Fruit fly (Drosophila melanogaster) whole organism, embryonic: ENCODE results near the gene Atg12.

Source experiments
- Bdp1 ChIP-seq: fragments of 200-800 bp; sonication (Bioruptor generic); optimal IDR thresholded peaks from 3 replicates; lab custom pipeline; 2016; ENCODE audit warnings: missing biosample characterization, missing genetic modification characterization
- Bgb ChIP-seq: fragments of 200-800 bp; sonication (Bioruptor generic); IDR thresholded peaks from 2 replicates; pipeline ENCODE4 v1.3.6; 2022; ENCODE audit warnings: missing biosample characterization, missing genetic modification characterization; ENCODE audit not compliant: partially characterized antibody
- CG10147 ChIP-seq: fragments of 200-800 bp; sonication (Bioruptor generic); optimal IDR thresholded peaks from 2 replicates; lab custom pipeline; 2019; ENCODE audit warnings: missing biosample characterization, mild to moderate bottlenecking, missing genetic modification characterization, moderate library complexity
- CG12071 ChIP-seq: fragments of 200-800 bp; sonication (Bioruptor generic); optimal IDR thresholded peaks from 3 replicates; lab custom pipeline; 2018; ENCODE audit warnings: missing biosample characterization, mild to moderate bottlenecking, missing genetic modification characterization
- CG12219 ChIP-seq: fragments of 200-800 bp; sonication (Bioruptor generic); optimal IDR thresholded peaks from 3 replicates; lab custom pipeline; 2018; ENCODE audit warnings: missing biosample characterization, mild to moderate bottlenecking, missing genetic modification characterization
- CG12769 ChIP-seq: fragments of 200-800 bp; sonication (Bioruptor generic); optimal IDR thresholded peaks from 2 replicates; lab custom pipeline; 2019; ENCODE audit warnings: missing biosample characterization, mild to moderate bottlenecking, missing genetic modification characterization, moderate library complexity
- CG13287 ChIP-seq: fragments of 200-800 bp; sonication (Bioruptor generic); IDR thresholded peaks from 2 replicates; pipeline ENCODE4 v1.3.6; 2022; ENCODE audit warnings: missing biosample characterization, missing genetic modification characterization; ENCODE audit not compliant: partially characterized antibody
- CG13296 ChIP-seq: fragments of 200-800 bp; sonication (Bioruptor generic); optimal IDR thresholded peaks from 3 replicates; lab custom pipeline; 2018; ENCODE audit warnings: missing biosample characterization, mild to moderate bottlenecking, missing genetic modification characterization
- CG14667 ChIP-seq: fragments of 200-800 bp; sonication (Bioruptor generic); IDR thresholded peaks from 2 replicates; pipeline ENCODE4 v1.3.6; 2022; ENCODE audit warnings: missing biosample characterization, missing genetic modification characterization
- CG1603 ChIP-seq: fragments of 200-800 bp; sonication (Bioruptor generic); optimal IDR thresholded peaks from 2 replicates; lab custom pipeline; 2019; ENCODE audit warnings: missing biosample characterization, mild to moderate bottlenecking, missing genetic modification characterization, moderate library complexity
- CG17328 ChIP-seq: fragments of 200-800 bp; sonication (Bioruptor generic); IDR thresholded peaks from 2 replicates; pipeline ENCODE4 v1.3.6; 2022; ENCODE audit warnings: missing biosample characterization, missing genetic modification characterization
- CG18262 ChIP-seq: fragments of 200-800 bp; optimal IDR thresholded peaks from 3 replicates; lab custom pipeline; 2019; ENCODE audit warnings: missing biosample characterization, mild to moderate bottlenecking, missing genetic modification characterization, moderate library complexity
- CG2202 ChIP-seq: fragments of 200-800 bp; sonication (Bioruptor generic); optimal IDR thresholded peaks from 2 replicates; lab custom pipeline; 2018; ENCODE audit warnings: missing biosample characterization, mild to moderate bottlenecking, missing genetic modification characterization
- CG31224 ChIP-seq: fragments of 200-800 bp; sonication (Bioruptor generic); IDR thresholded peaks from 2 replicates; pipeline ENCODE4 v1.3.6; 2022; ENCODE audit warnings: missing biosample characterization, missing genetic modification characterization
- CG31365 ChIP-seq: fragments of 200-800 bp; sonication (Bioruptor generic); optimal IDR thresholded peaks from 2 replicates; lab custom pipeline; 2018; ENCODE audit warnings: missing biosample characterization, mild to moderate bottlenecking, missing genetic modification characterization
- CG31441 ChIP-seq: fragments of 200-800 bp; sonication (Bioruptor generic); IDR thresholded peaks from 2 replicates; pipeline ENCODE4 v1.3.6; 2022; ENCODE audit warnings: missing biosample characterization, missing genetic modification characterization
- CG34224 ChIP-seq: fragments of 200-800 bp; sonication (Bioruptor generic); IDR thresholded peaks from 3 replicates; pipeline ENCODE4 v1.3.6; 2022; ENCODE audit warnings: missing biosample characterization, missing genetic modification characterization; ENCODE audit not compliant: partially characterized antibody
- CG3847 ChIP-seq: fragments of 200-800 bp; sonication (Bioruptor generic); IDR thresholded peaks from 2 replicates; pipeline ENCODE4 v1.3.6; 2022; ENCODE audit warnings: missing biosample characterization, missing genetic modification characterization
- CG42726 ChIP-seq: fragments of 200-800 bp; sonication (Bioruptor generic); IDR thresholded peaks from 2 replicates; pipeline ENCODE4 v1.3.6; 2022; ENCODE audit warnings: missing biosample characterization, missing genetic modification characterization; ENCODE audit not compliant: partially characterized antibody
- CG43689 ChIP-seq: fragments of 200-800 bp; sonication (Bioruptor generic); IDR thresholded peaks from 2 replicates; pipeline ENCODE4 v1.3.6; 2022; ENCODE audit warnings: missing biosample characterization, missing genetic modification characterization
- CG5180 ChIP-seq: fragments of 200-800 bp; sonication (Bioruptor generic); optimal IDR thresholded peaks from 3 replicates; lab custom pipeline; 2017; ENCODE audit warnings: missing biosample characterization, missing genetic modification characterization, mild to moderate bottlenecking, moderate library complexity, missing genetic modification reagents
- CG6175 ChIP-seq: fragments of 200-800 bp; sonication (Bioruptor generic); IDR thresholded peaks from 3 replicates; pipeline ENCODE4 v1.3.6; 2022; ENCODE audit warnings: missing biosample characterization, missing genetic modification characterization
- CG6813 ChIP-seq: fragments of 200-800 bp; sonication (Bioruptor generic); optimal IDR thresholded peaks from 2 replicates; lab custom pipeline; 2017; ENCODE audit warnings: missing biosample characterization, missing genetic modification characterization, mild to moderate bottlenecking, moderate library complexity, missing genetic modification reagents
- CG8478 ChIP-seq: fragments of >200 bp; optimal IDR thresholded peaks from 2 replicates; lab custom pipeline; 2018
- CG9609 ChIP-seq: fragments of 200-800 bp; sonication (Bioruptor generic); optimal IDR thresholded peaks from 3 replicates; lab custom pipeline; 2016; ENCODE audit warnings: missing biosample characterization, missing genetic modification characterization
- CG9797 ChIP-seq: fragments of 200-800 bp; sonication (Bioruptor generic); optimal IDR thresholded peaks from 3 replicates; lab custom pipeline; 2018; ENCODE audit warnings: missing biosample characterization, mild to moderate bottlenecking, missing genetic modification characterization
- CHES-1-like ChIP-seq: fragments of 200-800 bp; sonication (Bioruptor generic); optimal IDR thresholded peaks from 2 replicates; lab custom pipeline; 2016; ENCODE audit warnings: missing biosample characterization, missing genetic modification characterization
- Dll ChIP-seq: fragments of 200-800 bp; sonication (Bioruptor generic); IDR thresholded peaks from 4 replicates; pipeline ENCODE4 v1.3.6; 2022; ENCODE audit warnings: missing biosample characterization, missing genetic modification characterization; ENCODE audit not compliant: partially characterized antibody
- Hand ChIP-seq: fragments of 200-800 bp; sonication (Bioruptor generic); optimal IDR thresholded peaks from 2 replicates; lab custom pipeline; 2017; ENCODE audit warnings: mild to moderate bottlenecking, missing biosample characterization, missing genetic modification reagents, missing genetic modification characterization
- Hr3 ChIP-seq: fragments of 200-800 bp; sonication (Bioruptor generic); optimal IDR thresholded peaks from 3 replicates; lab custom pipeline; 2016; ENCODE audit warnings: missing biosample characterization, missing genetic modification characterization
- MTF-1 ChIP-seq: fragments of 200-800 bp; sonication (Bioruptor generic); optimal IDR thresholded peaks from 2 replicates; lab custom pipeline; 2018; ENCODE audit warnings: missing biosample characterization, mild to moderate bottlenecking, missing genetic modification characterization, borderline replicate concordance
- NC2β ChIP-seq: fragments of 200-800 bp; sonication (Bioruptor generic); optimal IDR thresholded peaks from 2 replicates; lab custom pipeline; 2016; ENCODE audit warnings: missing biosample characterization, missing genetic modification characterization
- Sox100B ChIP-seq: fragments of 200-800 bp; sonication (Bioruptor generic); optimal IDR thresholded peaks from 3 replicates; lab custom pipeline; 2018; ENCODE audit warnings: missing biosample characterization, mild to moderate bottlenecking, missing genetic modification characterization
- amos ChIP-seq: fragments of 200-800 bp; sonication (Bioruptor generic); IDR thresholded peaks from 2 replicates; pipeline ENCODE4 v1.3.6; 2022; ENCODE audit warnings: missing biosample characterization, missing genetic modification characterization; ENCODE audit not compliant: partially characterized antibody
- ara ChIP-seq: fragments of 200-800 bp; sonication (Bioruptor generic); IDR thresholded peaks from 2 replicates; pipeline ENCODE4 v1.3.6; 2022; ENCODE audit warnings: missing biosample characterization, missing genetic modification characterization
- cad ChIP-seq: fragments of >200 bp; optimal IDR thresholded peaks from 2 replicates; lab custom pipeline; 2017; ENCODE audit warnings: missing biosample characterization, missing genetic modification characterization
- cas ChIP-seq: fragments of 200-800 bp; sonication (Bioruptor generic); IDR thresholded peaks from 2 replicates; pipeline ENCODE4 v1.3.6; 2022; ENCODE audit warnings: missing biosample characterization, missing genetic modification characterization
- crc ChIP-seq: fragments of 200-800 bp; sonication (Bioruptor generic); optimal IDR thresholded peaks from 2 replicates; lab custom pipeline; 2016; ENCODE audit warnings: missing biosample characterization, missing genetic modification characterization
- dm ChIP-seq: fragments of 200-800 bp; sonication (Bioruptor generic); optimal IDR thresholded peaks from 3 replicates; lab custom pipeline; 2016; ENCODE audit warnings: missing biosample characterization, missing genetic modification characterization
- grau ChIP-seq: fragments of 200-800 bp; optimal IDR thresholded peaks from 3 replicates; lab custom pipeline; 2019; ENCODE audit warnings: missing biosample characterization, mild to moderate bottlenecking, missing genetic modification characterization, moderate library complexity
- grn ChIP-seq: fragments of 200-800 bp; sonication (Bioruptor generic); optimal IDR thresholded peaks from 3 replicates; lab custom pipeline; 2017; ENCODE audit warnings: missing biosample characterization, missing genetic modification characterization
- gro ChIP-seq: fragments of 200-800 bp; sonication (Bioruptor generic); optimal IDR thresholded peaks from 2 replicates; lab custom pipeline; 2016; ENCODE audit warnings: missing biosample characterization, missing genetic modification characterization
- inv ChIP-seq: fragments of 200-800 bp; sonication (Bioruptor generic); IDR thresholded peaks from 2 replicates; pipeline ENCODE4 v1.3.6; 2022; ENCODE audit warnings: missing biosample characterization, missing genetic modification characterization; ENCODE audit not compliant: partially characterized antibody
- kah ChIP-seq: fragments of 200-800 bp; sonication (Bioruptor generic); optimal IDR thresholded peaks from 2 replicates; lab custom pipeline; 2018; ENCODE audit warnings: missing biosample characterization, mild to moderate bottlenecking, missing genetic modification characterization
- kni ChIP-seq: fragments of 200-800 bp; sonication (Bioruptor generic); optimal IDR thresholded peaks from 3 replicates; lab custom pipeline; 2017; ENCODE audit warnings: mild to moderate bottlenecking, missing biosample characterization, missing genetic modification reagents, missing genetic modification characterization
- mirr ChIP-seq: fragments of 200-800 bp; sonication (Bioruptor generic); optimal IDR thresholded peaks from 3 replicates; lab custom pipeline; 2018; ENCODE audit warnings: missing biosample characterization, mild to moderate bottlenecking, missing genetic modification characterization
- oc ChIP-seq: fragments of 200-800 bp; sonication (Bioruptor generic); optimal IDR thresholded peaks from 2 replicates; lab custom pipeline; 2018; ENCODE audit warnings: missing biosample characterization, mild to moderate bottlenecking, missing genetic modification characterization, moderate library complexity
- run ChIP-seq: fragments of 200-800 bp; sonication (Bioruptor generic); optimal IDR thresholded peaks from 3 replicates; lab custom pipeline; 2018; ENCODE audit warnings: missing biosample characterization, mild to moderate bottlenecking, missing genetic modification characterization
- sna ChIP-seq: fragments of 200-800 bp; sonication (Bioruptor generic); IDR thresholded peaks from 2 replicates; pipeline ENCODE4 v1.3.6; 2022; ENCODE audit warnings: missing biosample characterization, missing genetic modification characterization; ENCODE audit not compliant: partially characterized antibody
- ssp ChIP-seq: fragments of 200-800 bp; sonication (Bioruptor generic); IDR thresholded peaks from 2 replicates; pipeline ENCODE4 v1.3.6; 2022; ENCODE audit warnings: missing biosample characterization, missing genetic modification characterization
- wdn ChIP-seq: fragments of 200-800 bp; sonication (Bioruptor generic); IDR thresholded peaks from 2 replicates; pipeline ENCODE4 v1.3.6; 2022; ENCODE audit warnings: missing biosample characterization, missing genetic modification characterization

Atg12 gene

dm6 chr3L:12118156-12118555 lies 18.6 kb upstream of the Atg12 start, which contains the start of gene ssp (continued):
- TF ChIP-seq sna (GFP tag; lab: Robert Waterston, UW) (peak; percentile 83), cas (GFP tag; lab: Robert Waterston, UW) (no peak), CG1603 (tag; lab: Kevin White, UChicago) (no peak), kah (GFP tag; lab: Kevin White, UChicago) (no peak), inv (GFP tag; lab: Robert Waterston, UW) (peak; percentile 61), CG31365 (tag; lab: Kevin White, UChicago) (no peak), wdn (GFP tag; lab: Robert Waterston, UW) (no peak), amos (peak; percentile 79), CG10147 (GFP tag; lab: Kevin White, UChicago) (no peak), CG12769 (tag; lab: Kevin White, UChicago) (no peak), CG42726 (GFP tag; lab: Robert Waterston, UW) (no peak; the same call in 1 of the 2 replicates), CG34224 (GFP tag; lab: Robert Waterston, UW) (peak; percentile 88), run (tag; lab: Kevin White, UChicago) (no peak), kni (GFP tag; lab: Kevin White, UChicago) (no peak), CG5180 (GFP tag; lab: Kevin White, UChicago) (no peak), CG31224 (no peak), CG6175 (GFP tag; lab: Robert Waterston, UW) (no peak), cad (GFP tag; lab: Kevin White, UChicago) (no peak), NC2β (GFP tag; lab: Kevin White, UChicago) (no peak), Bgb (peak; percentile 82), CG6813 (no peak), CG31441 (GFP tag; lab: Robert Waterston, UW) (no peak), CG12071 (no peak), dm (GFP tag; lab: Kevin White, UChicago) (no peak), CHES-1-like (no peak), Bdp1 (no peak), MTF-1 (GFP tag; lab: Kevin White, UChicago) (no peak), Hand (GFP tag; lab: Kevin White, UChicago) (no peak), crc (GFP tag; lab: Kevin White, UChicago) (no peak), CG9797 (GFP tag; lab: Kevin White, UChicago) (no peak), Hr3 (GFP tag; lab: Kevin White, UChicago) (no peak), CG43689 (GFP tag; lab: Robert Waterston, UW) (no peak), CG3847 (GFP tag; lab: Robert Waterston, UW) (no peak), CG14667 (GFP tag; lab: Robert Waterston, UW) (no peak), oc (tag; lab: Kevin White, UChicago) (no peak), ara (GFP tag; lab: Robert Waterston, UW) (no peak), CG13296 (GFP tag; lab: Kevin White, UChicago) (no peak), ssp (GFP tag; lab: Robert Waterston, UW) (no peak), CG13287 (GFP tag; lab: Robert Waterston, UW) (peak; percentile 91), Sox100B (GFP tag; lab: Kevin White, UChicago) (no peak), grau (tag; lab: Kevin White, UChicago) (no peak), mirr (GFP tag; lab: Kevin White, UChicago) (no peak), CG12219 (GFP tag; lab: Kevin White, UChicago) (no peak), grn (GFP tag; lab: Kevin White, UChicago) (no peak), CG8478 (lab: Kevin White, UChicago) (no peak), CG9609 (GFP tag; lab: Kevin White, UChicago) (no peak), CG17328 (GFP tag; lab: Robert Waterston, UW) (no peak), Dll (GFP tag; lab: Robert Waterston, UW) (peak; percentile 91), gro (GFP tag; lab: Kevin White, UChicago) (no peak), CG2202 (no peak), CG18262 (tag; lab: Kevin White, UChicago) (no peak)
